Fruit fly (Drosophila melanogaster) whole organism, embryonic: ENCODE results near the gene cort.

ENCODE experiments used
- Adf1 ChIP-seq: fragments of 200-800 bp; sonication (Bioruptor generic); IDR thresholded peaks from 2 replicates; pipeline ENCODE4 v1.3.6; 2022; ENCODE audit warnings: missing biosample characterization, missing genetic modification characterization
- Antp ChIP-seq: fragments of 200-800 bp; sonication (Bioruptor generic); optimal IDR thresholded peaks from 3 replicates; lab custom pipeline; 2016; ENCODE audit warnings: missing biosample characterization, missing genetic modification characterization
- BEAF-32 ChIP-seq: fragments of 200-800 bp; sonication (Bioruptor generic); optimal IDR thresholded peaks from 3 replicates; lab custom pipeline; 2017; ENCODE audit warnings: missing biosample characterization, missing genetic modification characterization, mild to moderate bottlenecking, moderate library complexity, missing genetic modification reagents
- CG13296 ChIP-seq: fragments of 200-800 bp; sonication (Bioruptor generic); optimal IDR thresholded peaks from 3 replicates; lab custom pipeline; 2018; ENCODE audit warnings: missing biosample characterization, mild to moderate bottlenecking, missing genetic modification characterization
- CG14965 ChIP-seq: fragments of 200-800 bp; sonication (Bioruptor generic); optimal IDR thresholded peaks from 2 replicates; lab custom pipeline; 2016; ENCODE audit warnings: missing biosample characterization, missing genetic modification characterization, borderline replicate concordance
- CG15696 ChIP-seq: fragments of 200-800 bp; sonication (Bioruptor generic); optimal IDR thresholded peaks from 2 replicates; lab custom pipeline; 2019; ENCODE audit warnings: missing biosample characterization, mild to moderate bottlenecking, missing genetic modification characterization, moderate library complexity
- CG2116 ChIP-seq: fragments of 200-800 bp; sonication (Bioruptor generic); optimal IDR thresholded peaks from 3 replicates; lab custom pipeline; 2018; ENCODE audit warnings: missing biosample characterization, mild to moderate bottlenecking, missing genetic modification characterization
- CG31441 ChIP-seq: fragments of 200-800 bp; sonication (Bioruptor generic); IDR thresholded peaks from 2 replicates; pipeline ENCODE4 v1.3.6; 2022; ENCODE audit warnings: missing biosample characterization, missing genetic modification characterization
- CG3838 ChIP-seq: fragments of 200-800 bp; sonication (Bioruptor generic); optimal IDR thresholded peaks from 3 replicates; lab custom pipeline; 2016; ENCODE audit warnings: missing biosample characterization, missing genetic modification characterization
- CG4404 ChIP-seq: fragments of 200-800 bp; sonication (Bioruptor generic); IDR thresholded peaks from 2 replicates; pipeline ENCODE4 v1.3.6; 2022; ENCODE audit warnings: missing biosample characterization, missing genetic modification characterization
- CG4617 ChIP-seq: fragments of 200-800 bp; sonication (Bioruptor generic); optimal IDR thresholded peaks from 3 replicates; lab custom pipeline; 2016; ENCODE audit warnings: missing biosample characterization, missing genetic modification characterization, borderline replicate concordance
- CG6654 ChIP-seq: fragments of 200-800 bp; sonication (Bioruptor generic); optimal IDR thresholded peaks from 2 replicates; lab custom pipeline; 2017; ENCODE audit warnings: missing biosample characterization, mild to moderate bottlenecking, missing genetic modification characterization
- CG7963 ChIP-seq: fragments of 200-800 bp; sonication (Bioruptor generic); IDR thresholded peaks from 3 replicates; pipeline ENCODE4 v1.3.6; 2022; ENCODE audit warnings: missing biosample characterization, missing genetic modification characterization; ENCODE audit not compliant: partially characterized antibody
- CG7987 ChIP-seq: fragments of 200-800 bp; sonication (Bioruptor generic); optimal IDR thresholded peaks from 2 replicates; lab custom pipeline; 2018; ENCODE audit warnings: missing biosample characterization, mild to moderate bottlenecking, missing genetic modification characterization, moderate library complexity
- CG8281 ChIP-seq: fragments of 200-800 bp; sonication (Bioruptor generic); optimal IDR thresholded peaks from 2 replicates; lab custom pipeline; 2018; ENCODE audit warnings: missing biosample characterization, mild to moderate bottlenecking, missing genetic modification characterization, moderate library complexity
- CG8359 ChIP-seq: fragments of 200-800 bp; sonication (Bioruptor generic); optimal IDR thresholded peaks from 2 replicates; lab custom pipeline; 2017; ENCODE audit warnings: missing biosample characterization, mild to moderate bottlenecking, missing genetic modification characterization, borderline replicate concordance
- Dip3 ChIP-seq: fragments of 200-800 bp; sonication (Bioruptor generic); optimal IDR thresholded peaks from 3 replicates; lab custom pipeline; 2016; ENCODE audit warnings: missing biosample characterization, missing genetic modification characterization
- E2f2 ChIP-seq: fragments of 200-800 bp; sonication (Bioruptor generic); IDR thresholded peaks from 2 replicates; pipeline ENCODE4 v1.3.6; 2022; ENCODE audit warnings: missing biosample characterization, missing genetic modification characterization
- Fer1 ChIP-seq: fragments of 200-800 bp; sonication (Bioruptor generic); optimal IDR thresholded peaks from 2 replicates; lab custom pipeline; 2017; ENCODE audit warnings: missing biosample characterization, mild to moderate bottlenecking, missing genetic modification characterization
- HLH4C ChIP-seq: fragments of 200-800 bp; sonication (Bioruptor generic); IDR thresholded peaks from 3 replicates; pipeline ENCODE4 v1.3.6; 2022; ENCODE audit warnings: missing biosample characterization, missing genetic modification characterization; ENCODE audit not compliant: partially characterized antibody
- Nf-YB ChIP-seq: fragments of 200-800 bp; sonication (Bioruptor generic); optimal IDR thresholded peaks from 3 replicates; lab custom pipeline; 2019; ENCODE audit warnings: missing biosample characterization, mild to moderate bottlenecking, missing genetic modification characterization, moderate library complexity
- Ravus ChIP-seq: fragments of 200-800 bp; sonication (Bioruptor generic); IDR thresholded peaks from 2 replicates; pipeline ENCODE4 v1.3.6; 2022; ENCODE audit warnings: missing biosample characterization, missing genetic modification characterization
- Side ChIP-seq: fragments of 200-800 bp; sonication (Bioruptor generic); optimal IDR thresholded peaks from 2 replicates; lab custom pipeline; 2016; ENCODE audit warnings: missing biosample characterization, missing genetic modification characterization
- Six4 ChIP-seq: fragments of 200-800 bp; sonication (Bioruptor generic); optimal IDR thresholded peaks from 2 replicates; lab custom pipeline; 2016; ENCODE audit warnings: missing biosample characterization, missing genetic modification characterization
- Sox102F ChIP-seq: fragments of 200-800 bp; sonication (Bioruptor generic); optimal IDR thresholded peaks from 2 replicates; lab custom pipeline; 2018; ENCODE audit warnings: missing biosample characterization, mild to moderate bottlenecking, missing genetic modification characterization, moderate library complexity
- TFAM ChIP-seq: fragments of 200-800 bp; sonication (Bioruptor generic); optimal IDR thresholded peaks from 2 replicates; lab custom pipeline; 2017; ENCODE audit warnings: missing biosample characterization, missing genetic modification characterization, inconsistent platforms
- Usf ChIP-seq: fragments of 200-800 bp; sonication (Bioruptor generic); optimal IDR thresholded peaks from 2 replicates; lab custom pipeline; 2017; ENCODE audit warnings: missing genotype, missing biosample characterization, missing genetic modification characterization
- Xbp1 ChIP-seq: fragments of 200-800 bp; sonication (Bioruptor generic); optimal IDR thresholded peaks from 3 replicates; lab custom pipeline; 2016; ENCODE audit warnings: missing biosample characterization, mild to moderate bottlenecking, missing genetic modification characterization
- Xrp1 ChIP-seq: fragments of 200-800 bp; sonication (Bioruptor generic); IDR thresholded peaks from 2 replicates; pipeline ENCODE4 v1.3.6; 2022; ENCODE audit warnings: missing biosample characterization, missing genetic modification characterization
- abd-A ChIP-seq: fragments of 200-800 bp; sonication (Bioruptor generic); optimal IDR thresholded peaks from 3 replicates; lab custom pipeline; 2019; ENCODE audit warnings: missing biosample characterization, mild to moderate bottlenecking, missing genetic modification characterization, moderate library complexity
- bsh ChIP-seq, 2 experiments: fragments of 200-800 bp; sonication (Bioruptor generic); optimal IDR thresholded peaks; 2 replicates each; lab custom pipeline; 2017 to 2018; ENCODE audit warnings: mild to moderate bottlenecking in 2 of 2, missing biosample characterization in 2 of 2, missing genetic modification characterization in 2 of 2, moderate library complexity in 1 of 2
- cas ChIP-seq: fragments of 200-800 bp; sonication (Bioruptor generic); IDR thresholded peaks from 2 replicates; pipeline ENCODE4 v1.3.6; 2022; ENCODE audit warnings: missing biosample characterization, missing genetic modification characterization
- corto ChIP-seq: fragments of 200-800 bp; sonication (Bioruptor generic); optimal IDR thresholded peaks from 2 replicates; lab custom pipeline; 2016; ENCODE audit warnings: missing biosample characterization, mild to moderate bottlenecking, missing genetic modification characterization, moderate library complexity
- dmrt99B ChIP-seq: fragments of 200-800 bp; sonication (Bioruptor generic); optimal IDR thresholded peaks from 2 replicates; lab custom pipeline; 2018; ENCODE audit warnings: missing biosample characterization, mild to moderate bottlenecking, missing genetic modification characterization, moderate library complexity
- gem ChIP-seq: fragments of 200-800 bp; sonication (Bioruptor generic); optimal IDR thresholded peaks from 2 replicates; lab custom pipeline; 2019; ENCODE audit warnings: missing biosample characterization, mild to moderate bottlenecking, missing genetic modification characterization, moderate library complexity
- hb ChIP-seq: fragments of 200-800 bp; sonication (Bioruptor generic); IDR thresholded peaks from 3 replicates; pipeline ENCODE4 v1.3.6; 2022; ENCODE audit warnings: missing biosample characterization, missing genetic modification characterization; ENCODE audit not compliant: partially characterized antibody
- hbn ChIP-seq: fragments of 200-800 bp; sonication (Bioruptor generic); IDR thresholded peaks from 2 replicates; pipeline ENCODE4 v1.3.6; 2022; ENCODE audit warnings: missing biosample characterization, missing genetic modification characterization; ENCODE audit not compliant: partially characterized antibody
- hth ChIP-seq: fragments of >200 bp; optimal IDR thresholded peaks from 2 replicates; lab custom pipeline; 2017; ENCODE audit warnings: inconsistent platforms
- kay ChIP-seq: fragments of 200-800 bp; sonication (Bioruptor generic); optimal IDR thresholded peaks from 2 replicates; lab custom pipeline; 2016; ENCODE audit warnings: missing biosample characterization, missing genetic modification characterization
- klu ChIP-seq: fragments of 200-800 bp; sonication (Bioruptor generic); IDR thresholded peaks from 2 replicates; pipeline ENCODE4 v1.3.6; 2022; ENCODE audit warnings: missing biosample characterization, missing genetic modification characterization
- kni ChIP-seq: fragments of 200-800 bp; sonication (Bioruptor generic); optimal IDR thresholded peaks from 3 replicates; lab custom pipeline; 2017; ENCODE audit warnings: mild to moderate bottlenecking, missing biosample characterization, missing genetic modification reagents, missing genetic modification characterization
- org-1 ChIP-seq: fragments of 200-800 bp; sonication (Bioruptor generic); optimal IDR thresholded peaks from 2 replicates; lab custom pipeline; 2017; ENCODE audit warnings: missing biosample characterization, missing genetic modification characterization
- pan ChIP-seq, 4 experiments: fragments of >200 bp in 3 of 4; fragments of 200-800 bp in 1 of 4; sonication (Bioruptor generic) in 1 of 4; optimal IDR thresholded peaks in 3 of 4; IDR thresholded peaks in 1 of 4; 2 replicates each; pipeline versions ENCODE4 v1.3.6 to Lab custom; 2017 to 2022; ENCODE audit warnings: missing biosample characterization in 2 of 4, missing genetic modification characterization in 2 of 4, mixed read lengths in 1 of 4
- prd ChIP-seq, 3 experiments: fragments of >200 bp in 2 of 3; fragments of 200-800 bp in 1 of 3; sonication (Bioruptor generic) in 1 of 3; optimal IDR thresholded peaks in 2 of 3; IDR thresholded peaks in 1 of 3; 2 replicates in 2 of 3; 3 replicates in 1 of 3; pipeline versions ENCODE4 v1.3.6 to Lab custom; 2017 to 2022; ENCODE audit warnings: missing biosample characterization in 1 of 3, missing genetic modification characterization in 1 of 3
- rib ChIP-seq: fragments of 200-800 bp; sonication (Bioruptor generic); IDR thresholded peaks from 2 replicates; pipeline ENCODE4 v1.3.6; 2022; ENCODE audit warnings: missing biosample characterization, missing genetic modification characterization
- shn ChIP-seq: fragments of 200-800 bp; sonication (Bioruptor generic); optimal IDR thresholded peaks from 3 replicates; lab custom pipeline; 2016; ENCODE audit warnings: missing biosample characterization, missing genetic modification characterization
- usp ChIP-seq: fragments of >200 bp; optimal IDR thresholded peaks from 2 replicates; lab custom pipeline; 2017; ENCODE audit warnings: missing biosample characterization, missing genetic modification characterization
- wor ChIP-seq: fragments of 200-800 bp; sonication (Bioruptor generic); IDR thresholded peaks from 2 replicates; pipeline ENCODE4 v1.3.6; 2022; ENCODE audit warnings: missing biosample characterization, missing genetic modification characterization
- z ChIP-seq: fragments of 200-800 bp; sonication (Bioruptor generic); IDR thresholded peaks from 3 replicates; pipeline ENCODE4 v1.3.6; 2022; ENCODE audit warnings: missing biosample characterization, missing genetic modification characterization
- zfh1 ChIP-seq: fragments of 200-800 bp; sonication (Bioruptor generic); IDR thresholded peaks from 3 replicates; pipeline ENCODE4 v1.3.6; 2022; ENCODE audit warnings: missing biosample characterization, missing genetic modification characterization

The cort gene

DNA sequence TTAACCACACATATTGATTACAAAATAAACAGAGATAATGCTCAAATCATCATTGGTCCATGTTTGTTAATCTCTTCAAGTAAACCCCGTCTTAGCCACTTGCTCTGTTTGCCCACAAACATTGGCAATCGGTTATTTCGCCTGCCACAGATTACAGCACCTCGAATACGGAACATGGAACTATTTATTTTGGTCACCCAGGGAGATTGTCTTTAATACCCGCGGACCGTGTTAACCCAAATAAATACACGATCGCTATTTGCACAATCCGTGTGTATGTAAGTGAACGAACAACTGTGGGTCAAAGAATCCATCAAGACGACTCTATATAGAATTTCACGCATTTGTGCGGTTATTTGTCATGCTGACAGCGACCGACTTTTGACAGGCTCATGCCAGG lies 24.3 kb upstream of the cort start (continued):
- TF ChIP-seq Usf (GFP tag; lab: Kevin White, UChicago) (no peak), bsh (GFP tag; optimal IDR thresholded peaks at IDR 0.05; lab: Kevin White, UChicago) (peak in 1 of 2 experiments; percentile 17), E2f2 (GFP tag; lab: Robert Waterston, UW) (no peak), usp (GFP tag; lab: Kevin White, UChicago) (no peak), CG7963 (GFP tag; lab: Robert Waterston, UW) (no peak), klu (GFP tag; lab: Robert Waterston, UW) (no peak), CG13296 (GFP tag; lab: Kevin White, UChicago) (no peak), dmrt99B (no peak), Adf1 (GFP tag; lab: Robert Waterston, UW) (no peak), CG2116 (GFP tag; lab: Kevin White, UChicago) (peak; percentile 22), CG7987 (no peak), BEAF-32 (no peak), Six4 (GFP tag; lab: Kevin White, UChicago) (no peak), zfh1 (GFP tag; lab: Robert Waterston, UW) (peak; percentile 60; the same call in 2 of the 3 replicates), abd-A (tag; lab: Kevin White, UChicago) (no peak), Antp (GFP tag; lab: Kevin White, UChicago) (no peak), HLH4C (GFP tag; lab: Robert Waterston, UW) (no peak), hbn (GFP tag; lab: Robert Waterston, UW) (no peak), CG3838 (no peak), CG4617 (GFP tag; lab: Kevin White, UChicago) (no peak), Sox102F (GFP tag; lab: Kevin White, UChicago) (no peak), Dip3 (GFP tag; lab: Kevin White, UChicago) (no peak), CG14965 (GFP tag; lab: Kevin White, UChicago) (peak; percentile 38), corto (GFP tag; lab: Kevin White, UChicago) (no peak), Fer1 (GFP tag; lab: Kevin White, UChicago) (no peak), CG6654 (GFP tag; lab: Kevin White, UChicago) (no peak), cas (GFP tag; lab: Robert Waterston, UW) (no peak), CG8281 (tag; lab: Kevin White, UChicago) (peak; percentile 9), shn (no peak), CG8359 (GFP tag; lab: Kevin White, UChicago) (peak; percentile 34), gem (tag; lab: Kevin White, UChicago) (peak; percentile 55), CG4404 (GFP tag; lab: Robert Waterston, UW) (no peak), wor (GFP tag; lab: Robert Waterston, UW) (no peak), kay (no peak), CG15696 (tag; lab: Kevin White, UChicago) (peak; percentile 91), Side (GFP tag; lab: Kevin White, UChicago) (peak; percentile 40), pan (optimal IDR thresholded peaks at IDR 0.05; lab: Kevin White, UChicago) (no peak), pan (GFP tag; optimal IDR thresholded peaks at IDR 0.05 in 1 of 2, IDR thresholded peaks at IDR 0.05 in 1 of 2) (no peak), org-1 (peak; percentile 73), hth (lab: Kevin White, UChicago) (no peak), hb (GFP tag; lab: Robert Waterston, UW) (no peak), Xbp1 (GFP tag; lab: Kevin White, UChicago) (no peak), rib (GFP tag; lab: Robert Waterston, UW) (no peak), CG31441 (peak; percentile 18; the same call in 1 of the 2 replicates), kni (GFP tag; lab: Kevin White, UChicago) (peak; percentile 3), z (GFP tag; lab: Robert Waterston, UW) (no peak), Xrp1 (peak; percentile 77), Nf-YB (GFP tag; lab: Kevin White, UChicago) (peak; percentile 37), prd (optimal IDR thresholded peaks at IDR 0.05; lab: Kevin White, UChicago) (no peak), prd (GFP tag; IDR thresholded peaks at IDR 0.05; lab: Robert Waterston, UW) (peak; percentile 50; the same call in 2 of the 3 replicates), Ravus (GFP tag; lab: Robert Waterston, UW) (no peak), TFAM (GFP tag; lab: Kevin White, UChicago) (no peak)
